Comparison of ENCODE assay signal across 1 fruit fly cellular context in genomic region chr3L:16631844-16632537, dm6.
A peak's percentile ranks its signal among the peaks of the same experiment; 100 is the strongest.
TF ChIP-seq lines count a peak whose summit lies in the region.

No protein-coding gene starts in this region.

TF ChIP-seq in whole organism, embryonic, 481 proteins besides CTCF, POLR2A, EP300 and RAD21 (continued from another document):
- TF ChIP-seq CG30020 (tag; optimal IDR thresholded peaks at IDR 0.05; lab: Kevin White, UChicago): no peak
- TF ChIP-seq CG18262 (tag; optimal IDR thresholded peaks at IDR 0.05; lab: Kevin White, UChicago): peak; percentile 26
- no peak for TF ChIP-seq CG17186 (GFP tag; optimal IDR thresholded peaks at IDR 0.05; lab: Kevin White, UChicago)
- TF ChIP-seq CG14860 (GFP tag; IDR thresholded peaks at IDR 0.05; lab: Robert Waterston, UW; ENCODE audit: partially characterized antibody): no peak
- TF ChIP-seq CG3163 (GFP tag; optimal IDR thresholded peaks at IDR 0.05; lab: Kevin White, UChicago): no peak
- TF ChIP-seq CG34376 (GFP tag; optimal IDR thresholded peaks at IDR 0.05; lab: Kevin White, UChicago): no peak
- TF ChIP-seq CG11504 (tag; optimal IDR thresholded peaks at IDR 0.05; lab: Kevin White, UChicago): no peak
- no peak for TF ChIP-seq esg (GFP tag; conservative IDR thresholded peaks at IDR 0.05; lab: Robert Waterston, UW)
- TF ChIP-seq CG2116 (GFP tag; optimal IDR thresholded peaks at IDR 0.05; lab: Kevin White, UChicago): no peak
- TF ChIP-seq Bdp1 (GFP tag; optimal IDR thresholded peaks at IDR 0.05; lab: Kevin White, UChicago): no peak
- TF ChIP-seq lola (GFP tag; optimal IDR thresholded peaks at IDR 0.05; lab: Kevin White, UChicago): no peak
- TF ChIP-seq CG4424 (GFP tag; optimal IDR thresholded peaks at IDR 0.05; lab: Kevin White, UChicago): peak; percentile 26
- TF ChIP-seq bsh (GFP tag; optimal IDR thresholded peaks at IDR 0.05; lab: Kevin White, UChicago): peak in 1 of 2 experiments; percentile 16
- no peak for TF ChIP-seq phol (tag; optimal IDR thresholded peaks at IDR 0.05; lab: Kevin White, UChicago)
- TF ChIP-seq CG8089 (GFP tag; optimal IDR thresholded peaks at IDR 0.05; lab: Kevin White, UChicago): no peak
- no peak for TF ChIP-seq Deaf1 (tag; optimal IDR thresholded peaks at IDR 0.05; lab: Kevin White, UChicago)
- 0 out of 3 replicates have a peak, but pooled peaks have one; percentile 38 for TF ChIP-seq CG34422 (GFP tag; IDR thresholded peaks at IDR 0.05; lab: Robert Waterston, UW)
- TF ChIP-seq Dip3 (GFP tag; optimal IDR thresholded peaks at IDR 0.05; lab: Kevin White, UChicago): no peak
- TF ChIP-seq CG8281 (tag; optimal IDR thresholded peaks at IDR 0.05; lab: Kevin White, UChicago): no peak
- no peak for TF ChIP-seq da (GFP tag; optimal IDR thresholded peaks at IDR 0.05; lab: Kevin White, UChicago)
- TF ChIP-seq so (GFP tag; IDR thresholded peaks at IDR 0.05; lab: Robert Waterston, UW): no peak
- TF ChIP-seq Bteb2 (GFP tag; optimal IDR thresholded peaks at IDR 0.05; lab: Kevin White, UChicago): no peak
- TF ChIP-seq CG5953 (GFP tag; IDR thresholded peaks at IDR 0.05; lab: Robert Waterston, UW): no peak
- TF ChIP-seq CG17912 (GFP tag; optimal IDR thresholded peaks at IDR 0.05; lab: Kevin White, UChicago): no peak
- no peak for TF ChIP-seq B-H2 (GFP tag; optimal IDR thresholded peaks at IDR 0.05; lab: Kevin White, UChicago)
- TF ChIP-seq prd (optimal IDR thresholded peaks at IDR 0.05; lab: Kevin White, UChicago): no peak
- TF ChIP-seq prd (GFP tag; IDR thresholded peaks at IDR 0.05; lab: Robert Waterston, UW): peak; percentile 61; the same call in 2 of the 3 replicates
- TF ChIP-seq repo (GFP tag; optimal IDR thresholded peaks at IDR 0.05; lab: Kevin White, UChicago): no peak
- no peak for TF ChIP-seq fu2 (GFP tag; optimal IDR thresholded peaks at IDR 0.05; lab: Kevin White, UChicago)
- no peak for TF ChIP-seq zen (tag; optimal IDR thresholded peaks at IDR 0.05; lab: Kevin White, UChicago)
- TF ChIP-seq CG7372 (GFP tag; IDR thresholded peaks at IDR 0.05; lab: Robert Waterston, UW): no peak
- TF ChIP-seq pho (GFP tag; optimal IDR thresholded peaks at IDR 0.05; lab: Kevin White, UChicago): no peak
- TF ChIP-seq Dad (GFP tag; optimal IDR thresholded peaks at IDR 0.05; lab: Kevin White, UChicago): no peak
- TF ChIP-seq trem (tag; optimal IDR thresholded peaks at IDR 0.05; lab: Kevin White, UChicago): no peak
- TF ChIP-seq CG13624 (GFP tag; optimal IDR thresholded peaks at IDR 0.05; lab: Kevin White, UChicago): no peak
- TF ChIP-seq aop (GFP tag; IDR thresholded peaks at IDR 0.05; lab: Robert Waterston, UW): no peak
- no peak for TF ChIP-seq CG14965 (GFP tag; optimal IDR thresholded peaks at IDR 0.05; lab: Kevin White, UChicago; ENCODE audit: borderline replicate concordance)
- no peak for TF ChIP-seq sug (tag; optimal IDR thresholded peaks at IDR 0.05; lab: Kevin White, UChicago)
- TF ChIP-seq CG8924 (tag; optimal IDR thresholded peaks at IDR 0.05; lab: Kevin White, UChicago): no peak
- no peak for TF ChIP-seq hb (GFP tag; IDR thresholded peaks at IDR 0.05; lab: Robert Waterston, UW; ENCODE audit: partially characterized antibody)
- no peak for TF ChIP-seq CG5180 (GFP tag; optimal IDR thresholded peaks at IDR 0.05; lab: Kevin White, UChicago)
- TF ChIP-seq tx (GFP tag; optimal IDR thresholded peaks at IDR 0.05; lab: Kevin White, UChicago): no peak
- no peak for TF ChIP-seq CG9727 (GFP tag; optimal IDR thresholded peaks at IDR 0.05; lab: Kevin White, UChicago)
- no peak for TF ChIP-seq Elba2 (GFP tag; optimal IDR thresholded peaks at IDR 0.05; lab: Kevin White, UChicago)
- no peak for TF ChIP-seq CG12155 (GFP tag; optimal IDR thresholded peaks at IDR 0.05; lab: Kevin White, UChicago)
- no peak for TF ChIP-seq CG1647 (GFP tag; optimal IDR thresholded peaks at IDR 0.05; lab: Kevin White, UChicago)
- no peak for TF ChIP-seq dpn (GFP tag; optimal IDR thresholded peaks at IDR 0.05; lab: Kevin White, UChicago)
- no peak for TF ChIP-seq ranshi (GFP tag; IDR thresholded peaks at IDR 0.05; lab: Robert Waterston, UW)
- TF ChIP-seq knrl (GFP tag; IDR thresholded peaks at IDR 0.05; lab: Robert Waterston, UW; ENCODE audit: partially characterized antibody): no peak
- TF ChIP-seq Hr78 (GFP tag; optimal IDR thresholded peaks at IDR 0.05; lab: Kevin White, UChicago): no peak
- TF ChIP-seq NFAT (GFP tag; IDR thresholded peaks at IDR 0.05; lab: Robert Waterston, UW): no peak
- no peak for TF ChIP-seq fd3F (GFP tag; optimal IDR thresholded peaks at IDR 0.05; lab: Kevin White, UChicago)
- TF ChIP-seq Drgx (GFP tag; IDR thresholded peaks at IDR 0.05; lab: Robert Waterston, UW): no peak
- TF ChIP-seq tin (GFP tag; optimal IDR thresholded peaks at IDR 0.05; lab: Kevin White, UChicago): no peak
- TF ChIP-seq ci (GFP tag; IDR thresholded peaks at IDR 0.05; lab: Robert Waterston, UW): 0 out of 3 replicates have a peak, but pooled peaks have one; percentile 32
- no peak for TF ChIP-seq CG3838 (GFP tag; optimal IDR thresholded peaks at IDR 0.05; lab: Kevin White, UChicago)
- TF ChIP-seq Antp (GFP tag; optimal IDR thresholded peaks at IDR 0.05; lab: Kevin White, UChicago): no peak
- no peak for TF ChIP-seq HmgZ (tag; optimal IDR thresholded peaks at IDR 0.05; lab: Kevin White, UChicago)
- TF ChIP-seq Oli (tag; optimal IDR thresholded peaks at IDR 0.05; lab: Kevin White, UChicago): no peak
- no peak for TF ChIP-seq CG11696 (GFP tag; IDR thresholded peaks at IDR 0.05; lab: Robert Waterston, UW)
- TF ChIP-seq CG14710 (tag; optimal IDR thresholded peaks at IDR 0.05; lab: Kevin White, UChicago): peak; percentile 25
- TF ChIP-seq Dref (GFP tag; IDR thresholded peaks at IDR 0.05; lab: Robert Waterston, UW): no peak
- no peak for TF ChIP-seq CG11695 (GFP tag; IDR thresholded peaks at IDR 0.05; lab: Robert Waterston, UW)
- TF ChIP-seq tgo (GFP tag; IDR thresholded peaks at IDR 0.05; lab: Robert Waterston, UW): 0 out of 3 replicates have a peak, but pooled peaks have one; percentile 14
- no peak for TF ChIP-seq Neu2 (GFP tag; optimal IDR thresholded peaks at IDR 0.05; lab: Kevin White, UChicago; ENCODE audit: borderline replicate concordance)
- TF ChIP-seq CG34224 (GFP tag; IDR thresholded peaks at IDR 0.05; lab: Robert Waterston, UW; ENCODE audit: partially characterized antibody): no peak
- no peak for TF ChIP-seq CG10462 (GFP tag; optimal IDR thresholded peaks at IDR 0.05; lab: Kevin White, UChicago)
- TF ChIP-seq HLH4C (GFP tag; IDR thresholded peaks at IDR 0.05; lab: Robert Waterston, UW; ENCODE audit: partially characterized antibody): no peak
- peak; percentile 44 for TF ChIP-seq Blimp-1 (GFP tag; optimal IDR thresholded peaks at IDR 0.05; lab: Kevin White, UChicago)
- TF ChIP-seq schlank (tag; optimal IDR thresholded peaks at IDR 0.05; lab: Kevin White, UChicago): no peak
- peak; percentile 18; the same call in 1 of the 2 replicates for TF ChIP-seq Xrp1 (GFP tag; IDR thresholded peaks at IDR 0.05; lab: Robert Waterston, UW)
- TF ChIP-seq z (GFP tag; IDR thresholded peaks at IDR 0.05; lab: Robert Waterston, UW): 0 out of 3 replicates have a peak, but pooled peaks have one; percentile 30
- no peak for TF ChIP-seq Usf (GFP tag; optimal IDR thresholded peaks at IDR 0.05; lab: Kevin White, UChicago)
- TF ChIP-seq pan (optimal IDR thresholded peaks at IDR 0.05; lab: Kevin White, UChicago): no peak
- peak in 1 of 2 experiments; percentile 20 for TF ChIP-seq pan (GFP tag; optimal IDR thresholded peaks at IDR 0.05 in 1 of 2, IDR thresholded peaks at IDR 0.05 in 1 of 2)
- TF ChIP-seq CG14014 (GFP tag; IDR thresholded peaks at IDR 0.05; lab: Robert Waterston, UW): no peak
- TF ChIP-seq CG3847 (GFP tag; IDR thresholded peaks at IDR 0.05; lab: Robert Waterston, UW): no peak
- TF ChIP-seq slbo (GFP tag; IDR thresholded peaks at IDR 0.05; lab: Robert Waterston, UW): no peak
- TF ChIP-seq Med (GFP tag; lab: Kevin White, UChicago): peak; percentile 68
- no peak for TF ChIP-seq CG1602 (GFP tag; optimal IDR thresholded peaks at IDR 0.05; lab: Kevin White, UChicago)
- no peak for TF ChIP-seq CG12236 (GFP tag; optimal IDR thresholded peaks at IDR 0.05; lab: Kevin White, UChicago)
- TF ChIP-seq B-H1 (GFP tag; IDR thresholded peaks at IDR 0.05; lab: Robert Waterston, UW): no peak
- no peak for TF ChIP-seq CG4282 (GFP tag; optimal IDR thresholded peaks at IDR 0.05; lab: Kevin White, UChicago)
- TF ChIP-seq Adf1 (GFP tag; IDR thresholded peaks at IDR 0.05; lab: Robert Waterston, UW): no peak
- no peak for TF ChIP-seq CG9876 (GFP tag; optimal IDR thresholded peaks at IDR 0.05; lab: Kevin White, UChicago)
- no peak for TF ChIP-seq CG10274 (GFP tag; optimal IDR thresholded peaks at IDR 0.05; lab: Kevin White, UChicago)
- TF ChIP-seq ftz-f1 (GFP tag; optimal IDR thresholded peaks at IDR 0.05; lab: Kevin White, UChicago): no peak
- no peak for TF ChIP-seq CG1792 (GFP tag; optimal IDR thresholded peaks at IDR 0.05; lab: Kevin White, UChicago)
- TF ChIP-seq ken (GFP tag; IDR thresholded peaks at IDR 0.05; lab: Robert Waterston, UW): no peak
- no peak for TF ChIP-seq NC2α (GFP tag; optimal IDR thresholded peaks at IDR 0.05; lab: Kevin White, UChicago)
- TF ChIP-seq Ets65A (GFP tag; lab: Kevin White, UChicago): peak; percentile 54
- TF ChIP-seq Lhr (GFP tag; optimal IDR thresholded peaks at IDR 0.05; lab: Kevin White, UChicago): no peak
- no peak for TF ChIP-seq danr (GFP tag; IDR thresholded peaks at IDR 0.05; lab: Robert Waterston, UW)
- TF ChIP-seq CG8290 (GFP tag; optimal IDR thresholded peaks at IDR 0.05; lab: Kevin White, UChicago): peak; percentile 23
- TF ChIP-seq CG8290 (tag; optimal IDR thresholded peaks at IDR 0.05; lab: Kevin White, UChicago): no peak
- no peak for TF ChIP-seq lov (optimal IDR thresholded peaks at IDR 0.05; lab: Kevin White, UChicago)
- 0 out of 3 replicates have a peak, but pooled peaks have one; percentile 30 for TF ChIP-seq lov (GFP tag; IDR thresholded peaks at IDR 0.05; lab: Robert Waterston, UW)
- TF ChIP-seq CG2712 (tag; optimal IDR thresholded peaks at IDR 0.05; lab: Kevin White, UChicago): peak; percentile 15
- no peak for TF ChIP-seq org-1 (GFP tag; optimal IDR thresholded peaks at IDR 0.05; lab: Kevin White, UChicago)
TF ChIP-seq in whole organism, embryonic: peak in this region for 21.
